Worm (Caenorhabditis elegans) whole organism, late embryonic: ENCODE results near the gene F56D6.11.

Source experiments
- K09A11.1 ChIP-seq: sonication (generic microtip); optimal IDR thresholded peaks from 2 replicates; lab custom pipeline; 2017; ENCODE audit warnings: antibody characterized with exemption, mild to moderate bottlenecking, missing genetic modification characterization, missing compliant biosample characterization; ENCODE audit not compliant: insufficient read depth
- T23F11.4 ChIP-seq: fragments of 200-800 bp; sonication (Bioruptor generic); optimal IDR thresholded peaks from 2 replicates; lab custom pipeline; 2018; ENCODE audit warnings: mild to moderate bottlenecking, missing genetic modification characterization, missing compliant biosample characterization
- ceh-24 ChIP-seq: sonication (generic microtip); optimal IDR thresholded peaks from 2 replicates; lab custom pipeline; 2016; ENCODE audit warnings: mild to moderate bottlenecking, missing genetic modification characterization, missing compliant biosample characterization
- ceh-30 ChIP-seq: fragments of 150-350 bp; optimal IDR thresholded peaks from 2 replicates; lab custom pipeline; 2014; ENCODE audit warnings: missing biosample characterization, missing genetic modification characterization
- ceh-31 ChIP-seq: sonication (generic microtip); optimal IDR thresholded peaks from 2 replicates; lab custom pipeline; 2016; ENCODE audit warnings: missing genetic modification characterization, missing compliant biosample characterization
- ceh-6 ChIP-seq: fragments of 200-800 bp; sonication (Bioruptor generic); optimal IDR thresholded peaks from 2 replicates; lab custom pipeline; 2018; ENCODE audit warnings: mild to moderate bottlenecking, missing genetic modification characterization, missing compliant biosample characterization
- che-1 ChIP-seq: sonication (generic microtip); optimal IDR thresholded peaks from 2 replicates; lab custom pipeline; 2016; ENCODE audit warnings: mild to moderate bottlenecking, missing genetic modification characterization, missing compliant biosample characterization
- elt-2 ChIP-seq: sonication (generic microtip); optimal IDR thresholded peaks from 2 replicates; lab custom pipeline; 2016; ENCODE audit warnings: missing genetic modification reagents, missing genetic modification characterization, missing compliant biosample characterization
- elt-4 ChIP-seq: sonication (generic microtip); optimal IDR thresholded peaks from 2 replicates; lab custom pipeline; 2016; ENCODE audit warnings: missing genetic modification characterization, missing compliant biosample characterization
- ets-4 ChIP-seq: sonication (generic microtip); optimal IDR thresholded peaks from 2 replicates; lab custom pipeline; 2016; ENCODE audit warnings: missing genetic modification characterization, missing compliant biosample characterization
- fax-1 ChIP-seq: sonication (generic microtip); optimal IDR thresholded peaks from 2 replicates; lab custom pipeline; 2016; ENCODE audit warnings: missing genotype, missing genetic modification characterization, missing compliant biosample characterization
- fkh-10 ChIP-seq: fragments of 150-350 bp; optimal IDR thresholded peaks from 2 replicates; lab custom pipeline; 2014; ENCODE audit warnings: missing biosample characterization, missing genetic modification reagents, missing genetic modification characterization
- gmeb-2 ChIP-seq: sonication (generic microtip); optimal IDR thresholded peaks from 2 replicates; lab custom pipeline; 2016; ENCODE audit warnings: missing genetic modification characterization, inconsistent platforms, missing compliant biosample characterization
- hlh-13 ChIP-seq: fragments of 200-800 bp; sonication (Bioruptor generic); optimal IDR thresholded peaks from 2 replicates; lab custom pipeline; 2018; ENCODE audit warnings: mild to moderate bottlenecking, missing genetic modification characterization, missing compliant biosample characterization
- lim-6 ChIP-seq: sonication (generic microtip); optimal IDR thresholded peaks from 2 replicates; lab custom pipeline; 2016; ENCODE audit warnings: missing genetic modification characterization, missing compliant biosample characterization
- lin-11 ChIP-seq: fragments of 200-800 bp; sonication (Bioruptor generic); optimal IDR thresholded peaks from 2 replicates; lab custom pipeline; 2018; ENCODE audit warnings: mild to moderate bottlenecking, missing genetic modification characterization, missing compliant biosample characterization
- madf-2 ChIP-seq: sonication (generic microtip); optimal IDR thresholded peaks from 2 replicates; lab custom pipeline; 2017; ENCODE audit warnings: missing genetic modification characterization, missing compliant biosample characterization
- mec-3 ChIP-seq: sonication (generic microtip); optimal IDR thresholded peaks from 2 replicates; lab custom pipeline; 2016; ENCODE audit warnings: borderline replicate concordance, missing genetic modification characterization, missing compliant biosample characterization
- nfya-1 ChIP-seq: sonication (generic microtip); optimal IDR thresholded peaks from 2 replicates; lab custom pipeline; 2017; ENCODE audit warnings: missing genetic modification characterization, mild to moderate bottlenecking, missing compliant biosample characterization, antibody characterized with exemption, moderate library complexity
- odd-2 ChIP-seq: sonication (generic microtip); optimal IDR thresholded peaks from 2 replicates; lab custom pipeline; 2017; ENCODE audit warnings: antibody characterized with exemption, mild to moderate bottlenecking, missing genetic modification characterization, missing compliant biosample characterization
- pat-9 ChIP-seq: fragments of 200-800 bp; sonication (Bioruptor generic); optimal IDR thresholded peaks from 2 replicates; lab custom pipeline; 2018; ENCODE audit warnings: mild to moderate bottlenecking, missing genetic modification characterization, moderate library complexity, missing compliant biosample characterization
- pqm-1 ChIP-seq: sonication (generic microtip); optimal IDR thresholded peaks from 2 replicates; lab custom pipeline; 2016; ENCODE audit warnings: missing genetic modification characterization, missing compliant biosample characterization
- ref-2 ChIP-seq: sonication (generic microtip); optimal IDR thresholded peaks from 2 replicates; lab custom pipeline; 2016; ENCODE audit warnings: missing genetic modification characterization, missing compliant biosample characterization
- rnt-1 ChIP-seq: sonication (generic microtip); optimal IDR thresholded peaks from 2 replicates; lab custom pipeline; 2016; ENCODE audit warnings: missing genetic modification characterization, missing compliant biosample characterization
- sox-2 ChIP-seq: fragments of 200-800 bp; sonication (Bioruptor generic); IDR thresholded peaks from 2 replicates; pipeline ENCODE4 v1.3.6; 2022; ENCODE audit warnings: missing genetic modification reagents, missing genetic modification characterization, missing compliant biosample characterization
- tbx-2 ChIP-seq: sonication (generic microtip); optimal IDR thresholded peaks from 2 replicates; lab custom pipeline; 2016; ENCODE audit warnings: missing genetic modification characterization, missing compliant biosample characterization
- tbx-7 ChIP-seq: sonication (generic microtip); optimal IDR thresholded peaks from 2 replicates; lab custom pipeline; 2016; ENCODE audit warnings: missing genotype, missing genetic modification characterization, missing compliant biosample characterization
- ttx-3 ChIP-seq: sonication (generic microtip); optimal IDR thresholded peaks from 2 replicates; lab custom pipeline; 2016; ENCODE audit warnings: missing genetic modification reagents, missing genetic modification characterization, missing compliant biosample characterization
- unc-3 ChIP-seq, 2 experiments: fragments of 200-800 bp in 1 of 2; sonication (Bioruptor generic) in 1 of 2; sonication (generic microtip) in 1 of 2; conservative IDR thresholded peaks in 1 of 2; optimal IDR thresholded peaks in 1 of 2; 2 replicates each; pipeline versions ENCODE4 v1.3.6 to Lab custom; 2016 to 2022; ENCODE audit warnings: missing compliant biosample characterization in 2 of 2, missing genetic modification characterization in 2 of 2, missing genetic modification reagents in 1 of 2
- unc-42 ChIP-seq: sonication (generic microtip); optimal IDR thresholded peaks from 2 replicates; lab custom pipeline; 2016; ENCODE audit warnings: missing genotype, missing genetic modification characterization, missing compliant biosample characterization
- unc-55 ChIP-seq: sonication (generic microtip); optimal IDR thresholded peaks from 2 replicates; lab custom pipeline; 2017; ENCODE audit warnings: missing biosample characterization, missing genetic modification reagents, missing genetic modification characterization
- unc-86 ChIP-seq: sonication (generic microtip); optimal IDR thresholded peaks from 2 replicates; lab custom pipeline; 2016; ENCODE audit warnings: missing genetic modification characterization, missing compliant biosample characterization

F56D6.11 gene

ce11 chrIV:3878283-3878938, 27.9 kb downstream of the F56D6.11 start, which contains the start of gene F37C4.6:
Gene F37C4.6 (minus strand): TSS chrIV:3878333.
- TF ChIP-seq che-1 (tag; lab: Kevin White, UChicago) (no peak), elt-2 (peak; percentile 71)

ce11 chrIV:3876955-3877354, 29.3 kb downstream of the F56D6.11 start:
- TF ChIP-seq K09A11.1 (tag; lab: Kevin White, UChicago) (no peak), mec-3 (no peak), fax-1 (tag; lab: Kevin White, UChicago) (no peak)

ce11 chrIV:3875260-3875659, 31.0 kb downstream of the F56D6.11 start:
- TF ChIP-seq ceh-30 (no peak), tbx-7 (tag; lab: Kevin White, UChicago) (no peak), unc-42 (tag; lab: Kevin White, UChicago) (no peak), fkh-10 (GFP tag; lab: Kevin White, UChicago) (no peak), lim-6 (tag; lab: Kevin White, UChicago) (no peak), ceh-24 (tag; lab: Kevin White, UChicago) (no peak), lin-11 (tag; lab: Kevin White, UChicago) (no peak), unc-55 (GFP tag; lab: Kevin White, UChicago) (no peak), elt-4 (tag; lab: Kevin White, UChicago) (no peak), sox-2 (GFP tag; lab: Robert Waterston, UW) (no peak), mec-3 (no peak), tbx-2 (no peak), ceh-6 (no peak), ref-2 (tag; lab: Kevin White, UChicago) (no peak), che-1 (tag; lab: Kevin White, UChicago) (no peak), T23F11.4 (GFP tag; lab: Kevin White, UChicago) (no peak)

ce11 chrIV:3874417-3874816, 31.9 kb downstream of the F56D6.11 start:
- TF ChIP-seq elt-4 (tag; lab: Kevin White, UChicago) (no peak), nfya-1 (tag; lab: Kevin White, UChicago) (no peak), gmeb-2 (tag; lab: Kevin White, UChicago) (peak; percentile 5), pat-9 (no peak)

- no peak for TF ChIP-seq hlh-13
- no peak for TF ChIP-seq lim-6 (tag; lab: Kevin White, UChicago)
- no peak for TF ChIP-seq ceh-31
- no peak for TF ChIP-seq unc-42 (tag; lab: Kevin White, UChicago)
- TF ChIP-seq unc-86 (tag; lab: Kevin White, UChicago) = no peak
- TF ChIP-seq madf-2 (tag; lab: Kevin White, UChicago) = no peak
- no peak for TF ChIP-seq K09A11.1 (tag; lab: Kevin White, UChicago)
Observed at ce11 chrIV:3873706-3874105, 32.6 kb downstream of the F56D6.11 start, which contains the start of gene F37C4.5. Gene F37C4.5 (minus strand): TSS chrIV:3873806.

- TF ChIP-seq unc-3 (GFP tag; conservative IDR thresholded peaks at IDR 0.05; lab: Robert Waterston, UW) (no peak), unc-3 (tag; optimal IDR thresholded peaks at IDR 0.05; lab: Kevin White, UChicago) (no peak), unc-86 (tag; lab: Kevin White, UChicago) (no peak), rnt-1 (tag; lab: Kevin White, UChicago) (no peak), K09A11.1 (tag; lab: Kevin White, UChicago) (no peak), madf-2 (tag; lab: Kevin White, UChicago) (no peak), ets-4 (no peak), ttx-3 (no peak), pqm-1 (tag; lab: Kevin White, UChicago) (no peak), elt-4 (tag; lab: Kevin White, UChicago) (no peak), unc-42 (tag; lab: Kevin White, UChicago) (no peak), odd-2 (tag; lab: Kevin White, UChicago) (no peak), fkh-10 (GFP tag; lab: Kevin White, UChicago) (no peak)
Observed at ce11 chrIV:3873195-3873594, 33.1 kb downstream of the F56D6.11 start.
